Worm (Caenorhabditis elegans) whole organism, L4 larva: Measurements from ENCODE around the gene flp-23.

ENCODE experiments used
- nhr-237 ChIP-seq: sonication (generic microtip); optimal IDR thresholded peaks from 2 replicates; lab custom pipeline; 2017; ENCODE audit warnings: missing biosample characterization, missing genetic modification characterization
- skn-1 ChIP-seq: fragments of 150-350 bp; optimal IDR thresholded peaks from 2 replicates; lab custom pipeline; 2014; ENCODE audit warnings: missing biosample characterization, missing genetic modification characterization
- snpc-4 ChIP-seq: fragments of 150-350 bp; optimal IDR thresholded peaks from 2 replicates; lab custom pipeline; 2014; ENCODE audit warnings: missing biosample characterization, missing genetic modification characterization

DNA sequence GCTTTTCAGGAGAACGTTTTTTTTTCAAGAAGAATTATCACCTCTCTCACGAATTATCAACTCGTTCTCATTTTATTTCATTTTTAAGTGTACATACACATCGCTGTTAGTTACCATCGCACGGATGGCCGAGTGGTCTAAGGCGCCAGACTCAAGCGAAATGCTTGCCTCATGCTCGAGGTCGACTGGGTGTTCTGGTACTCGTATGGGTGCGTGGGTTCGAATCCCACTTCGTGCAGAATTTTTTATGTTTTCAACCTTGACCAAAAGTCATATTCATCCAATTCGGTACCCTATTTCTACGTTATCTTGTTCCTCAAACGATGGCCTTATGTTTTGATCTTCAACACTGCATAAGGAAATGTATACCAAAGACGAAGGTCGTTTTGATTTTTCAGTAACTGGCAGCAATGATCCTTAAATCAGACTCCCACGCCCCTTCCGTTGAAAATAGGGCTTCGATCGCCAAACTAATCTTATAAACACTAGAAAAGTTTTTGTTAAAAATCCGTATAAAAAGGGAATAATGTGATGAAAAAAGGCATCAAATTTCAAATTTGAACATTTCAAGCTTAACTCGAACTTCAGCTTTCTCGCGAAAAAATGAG is 11.3 kb upstream of the flp-23 start, which contains the start of gene fip-1:
- TF ChIP-seq skn-1 (tag; lab: Kevin White, UChicago) (no peak), nhr-237 (tag; lab: Kevin White, UChicago) (no peak), snpc-4 (tag; lab: Kevin White, UChicago) (no peak)
